Fruit fly (Drosophila melanogaster): Measurements from ENCODE around the gene 5PtaseI.
A peak's percentile ranks its signal among the peaks of the same experiment; 100 is the strongest.

The 5PtaseI gene

dm6 chr3R:25004763-25005162 is 40.2 kb downstream of the 5PtaseI start (continued):
- TF ChIP-seq Adf1 (GFP tag; IDR thresholded peaks at IDR 0.05) (no peak), CG17612 (GFP tag; IDR thresholded peaks at IDR 0.05) (no peak), YL-1 (GFP tag; optimal IDR thresholded peaks at IDR 0.05) (no peak), cwo (GFP tag; optimal IDR thresholded peaks at IDR 0.05) (peak; percentile 51), CG11398 (GFP tag; optimal IDR thresholded peaks at IDR 0.05) (peak; percentile 11), ase (GFP tag; IDR thresholded peaks at IDR 0.05) (0 out of 3 replicates have a peak, but pooled peaks have one; percentile 37), CG18764 (GFP tag; optimal IDR thresholded peaks at IDR 0.05) (peak; percentile 37), CG1603 (tag; optimal IDR thresholded peaks at IDR 0.05) (peak; percentile 57), NK7.1 (GFP tag; optimal IDR thresholded peaks at IDR 0.05) (no peak), sens (GFP tag) (peak; percentile 90), Side (GFP tag; optimal IDR thresholded peaks at IDR 0.05) (no peak), az2 (GFP tag; optimal IDR thresholded peaks at IDR 0.05) (peak; percentile 61), jigr1 (GFP tag; IDR thresholded peaks at IDR 0.05) (no peak), CG10979 (tag; optimal IDR thresholded peaks at IDR 0.05) (peak; percentile 64), Six4 (GFP tag; optimal IDR thresholded peaks at IDR 0.05) (peak; percentile 66), B-H1 (GFP tag; IDR thresholded peaks at IDR 0.05) (peak; percentile 60; the same call in 2 of the 3 replicates), Hmx (GFP tag; optimal IDR thresholded peaks at IDR 0.05) (no peak), Camta (GFP tag; optimal IDR thresholded peaks at IDR 0.05) (peak; percentile 50), CG2129 (GFP tag; IDR thresholded peaks at IDR 0.05; ENCODE audit: partially characterized antibody) (no peak), CG10267 (tag; optimal IDR thresholded peaks at IDR 0.05) (peak; percentile 24), CG12104 (GFP tag; optimal IDR thresholded peaks at IDR 0.05) (peak; percentile 9), HHEX (GFP tag; optimal IDR thresholded peaks at IDR 0.05) (peak; percentile 29), CG7987 (GFP tag; optimal IDR thresholded peaks at IDR 0.05) (peak; percentile 1), CG7839 (tag; optimal IDR thresholded peaks at IDR 0.05) (peak; percentile 62), mam (GFP tag; optimal IDR thresholded peaks at IDR 0.05) (peak; percentile 43), sna (GFP tag; IDR thresholded peaks at IDR 0.05; ENCODE audit: partially characterized antibody) (no peak), ftz-f1 (GFP tag; optimal IDR thresholded peaks at IDR 0.05) (no peak), CG12744 (GFP tag; optimal IDR thresholded peaks at IDR 0.05) (no peak), br (optimal IDR thresholded peaks at IDR 0.05) (no peak), CG13424 (tag; optimal IDR thresholded peaks at IDR 0.05) (peak; percentile 59), trem (tag; optimal IDR thresholded peaks at IDR 0.05) (no peak), dan (GFP tag; IDR thresholded peaks at IDR 0.05) (no peak), gem (tag; optimal IDR thresholded peaks at IDR 0.05) (no peak), Nf-YA (GFP tag; IDR thresholded peaks at IDR 0.05) (peak; percentile 39; the same call in 1 of the 2 replicates), Poxn (GFP tag; IDR thresholded peaks at IDR 0.05) (no peak), Atf-2 (GFP tag; optimal IDR thresholded peaks at IDR 0.05) (peak; percentile 41), CG17385 (GFP tag; optimal IDR thresholded peaks at IDR 0.05) (peak; percentile 43), Ravus (GFP tag; IDR thresholded peaks at IDR 0.05) (no peak), dysf (GFP tag; IDR thresholded peaks at IDR 0.05) (peak; percentile 79), Asciz (GFP tag; optimal IDR thresholded peaks at IDR 0.05) (peak; percentile 16), cad (GFP tag; optimal IDR thresholded peaks at IDR 0.05) (no peak), HLH4C (GFP tag; IDR thresholded peaks at IDR 0.05; ENCODE audit: partially characterized antibody) (no peak), slbo (GFP tag; IDR thresholded peaks at IDR 0.05) (peak; percentile 68), CG9609 (GFP tag; optimal IDR thresholded peaks at IDR 0.05) (peak; percentile 36), NfI (GFP tag; optimal IDR thresholded peaks at IDR 0.05) (peak; percentile 44), Gug (GFP tag; IDR thresholded peaks at IDR 0.05) (0 out of 4 replicates have a peak, but pooled peaks have one; percentile 29), nerfin-2 (GFP tag; IDR thresholded peaks at IDR 0.05; ENCODE audit: partially characterized antibody) (no peak), CG13287 (GFP tag; IDR thresholded peaks at IDR 0.05; ENCODE audit: partially characterized antibody) (no peak), tin (GFP tag; optimal IDR thresholded peaks at IDR 0.05) (peak; percentile 63), cas (GFP tag; IDR thresholded peaks at IDR 0.05) (no peak), CG10274 (GFP tag; optimal IDR thresholded peaks at IDR 0.05) (no peak), E2f1 (GFP tag; IDR thresholded peaks at IDR 0.05) (peak; percentile 69)
